Worm (Caenorhabditis elegans) whole organism, L1 larva: Measurements from ENCODE around the gene H01M10.1.

ENCODE experiments used
- F16B12.6 ChIP-seq: fragments of 150-350 bp; optimal IDR thresholded peaks from 2 replicates; lab custom pipeline; 2014; ENCODE audit warnings: missing biosample characterization, missing genetic modification characterization
- ama-1 ChIP-seq: fragments of 150-350 bp; optimal IDR thresholded peaks from 2 replicates; lab custom pipeline; 2014
- ceh-63 ChIP-seq: fragments of 200-800 bp; sonication (Bioruptor generic); optimal IDR thresholded peaks from 2 replicates; lab custom pipeline; 2018; ENCODE audit warnings: mild to moderate bottlenecking, missing genetic modification characterization, missing compliant biosample characterization
- ceh-8 ChIP-seq: fragments of 200-800 bp; sonication (Bioruptor generic); optimal IDR thresholded peaks from 2 replicates; lab custom pipeline; 2018; ENCODE audit warnings: mild to moderate bottlenecking, missing genetic modification characterization, moderate library complexity, missing compliant biosample characterization
- ceh-82 ChIP-seq, 3 experiments: fragments of 150-350 bp in 1 of 3; sonication (generic microtip) in 2 of 3; optimal IDR thresholded peaks; 2 replicates each; lab custom pipeline; 2014 to 2017; ENCODE audit warnings: missing biosample characterization in 3 of 3, missing genetic modification characterization in 3 of 3
- ceh-90 ChIP-seq: sonication (generic microtip); optimal IDR thresholded peaks from 2 replicates; lab custom pipeline; 2016; ENCODE audit warnings: missing genetic modification characterization, missing compliant biosample characterization
- dsc-1 ChIP-seq: sonication (generic microtip); optimal IDR thresholded peaks from 2 replicates; lab custom pipeline; 2016; ENCODE audit warnings: mild to moderate bottlenecking, missing genetic modification characterization, missing compliant biosample characterization
- efl-1 ChIP-seq, 4 experiments: fragments of 150-350 bp; optimal IDR thresholded peaks in 3 of 4; peaks in 1 of 4; 1 replicate in 1 of 4; 2 replicates in 3 of 4; lab custom pipeline; 2014; ENCODE audit warnings: missing biosample characterization in 2 of 4, missing genetic modification characterization in 2 of 4, missing genetic modification reagents in 2 of 4
- efl-3 ChIP-seq: fragments of 200-800 bp; sonication (Bioruptor generic); optimal IDR thresholded peaks from 2 replicates; lab custom pipeline; 2018; ENCODE audit warnings: mild to moderate bottlenecking, missing genetic modification characterization, missing compliant biosample characterization
- egl-13 ChIP-seq: sonication (generic microtip); optimal IDR thresholded peaks from 2 replicates; lab custom pipeline; 2016; ENCODE audit warnings: missing genotype, missing genetic modification reagents, missing genetic modification characterization, missing compliant biosample characterization
- egl-27 ChIP-seq, 2 experiments: fragments of 150-350 bp in 1 of 2; sonication (generic microtip); optimal IDR thresholded peaks; 3 replicates each; lab custom pipeline; 2017 to 2018; ENCODE audit warnings: missing biosample characterization in 2 of 2, missing genetic modification characterization in 2 of 2, missing genetic modification reagents in 2 of 2
- elt-2 ChIP-seq: sonication (generic microtip); optimal IDR thresholded peaks from 2 replicates; lab custom pipeline; 2016; ENCODE audit warnings: missing genetic modification characterization, mild to moderate bottlenecking, inconsistent platforms, missing compliant biosample characterization, missing genetic modification reagents
- ets-5 ChIP-seq: fragments of 200-800 bp; sonication (Bioruptor generic); IDR thresholded peaks from 2 replicates; pipeline ENCODE4 v1.3.6; 2022; ENCODE audit warnings: missing genetic modification characterization, missing compliant biosample characterization
- fkh-10 ChIP-seq: sonication (generic microtip); optimal IDR thresholded peaks from 2 replicates; lab custom pipeline; 2017; ENCODE audit warnings: missing biosample characterization, missing genetic modification reagents, missing genetic modification characterization
- fkh-8 ChIP-seq: sonication (generic microtip); optimal IDR thresholded peaks from 2 replicates; lab custom pipeline; 2016; ENCODE audit warnings: mild to moderate bottlenecking, missing genetic modification characterization, missing compliant biosample characterization
- grh-1 ChIP-seq: fragments of 200-800 bp; sonication (Bioruptor generic); IDR thresholded peaks from 2 replicates; pipeline ENCODE4 v1.3.6; 2022; ENCODE audit warnings: missing genetic modification reagents, missing genetic modification characterization, missing compliant biosample characterization
- hpl-2 ChIP-seq: fragments of 150-350 bp; optimal IDR thresholded peaks from 2 replicates; lab custom pipeline; 2014; ENCODE audit warnings: missing biosample characterization, missing genetic modification reagents, missing genetic modification characterization
- irx-1 ChIP-seq: sonication (generic microtip); optimal IDR thresholded peaks from 2 replicates; lab custom pipeline; 2016; ENCODE audit warnings: missing genetic modification characterization, missing compliant biosample characterization
- isw-1 ChIP-seq: fragments of 200-800 bp; sonication (Bioruptor generic); IDR thresholded peaks from 2 replicates; pipeline ENCODE4 v1.3.6; 2022; ENCODE audit warnings: missing genetic modification characterization, missing compliant biosample characterization
- lin-13 ChIP-seq: fragments of 150-350 bp; optimal IDR thresholded peaks from 2 replicates; lab custom pipeline; 2014; ENCODE audit warnings: missing biosample characterization, missing genetic modification reagents, missing genetic modification characterization
- lin-39 ChIP-seq: fragments of 150-350 bp; optimal IDR thresholded peaks from 2 replicates; lab custom pipeline; 2014; ENCODE audit warnings: missing biosample characterization, missing genetic modification reagents, missing genetic modification characterization
- lir-3 ChIP-seq: sonication (generic microtip); optimal IDR thresholded peaks from 2 replicates; lab custom pipeline; 2016; ENCODE audit warnings: mild to moderate bottlenecking, missing genetic modification characterization, moderate library complexity, missing compliant biosample characterization; ENCODE audit not compliant: poor library complexity
- lsy-2 ChIP-seq, 2 experiments: fragments of 150-350 bp; optimal IDR thresholded peaks; 2 replicates each; lab custom pipeline; 2014; ENCODE audit warnings: missing biosample characterization in 2 of 2, missing genetic modification characterization in 2 of 2
- mab-9 ChIP-seq: fragments of 200-800 bp; sonication (Bioruptor generic); IDR thresholded peaks from 2 replicates; pipeline ENCODE4 v1.3.6; 2022; ENCODE audit warnings: missing genetic modification reagents, missing genetic modification characterization, missing compliant biosample characterization
- mdl-1 ChIP-seq, 2 experiments: fragments of 150-350 bp; optimal IDR thresholded peaks; 2 replicates each; lab custom pipeline; 2014 to 2017; ENCODE audit warnings: missing biosample characterization in 2 of 2, missing genetic modification characterization in 2 of 2, inconsistent platforms in 1 of 2
- mef-2 ChIP-seq: fragments of 150-350 bp; optimal IDR thresholded peaks from 2 replicates; lab custom pipeline; 2014; ENCODE audit warnings: missing biosample characterization, missing genetic modification characterization
- mep-1 ChIP-seq: fragments of 150-350 bp; optimal IDR thresholded peaks from 2 replicates; lab custom pipeline; 2014; ENCODE audit warnings: missing biosample characterization, missing genetic modification characterization
- nhr-11 ChIP-seq: fragments of 150-350 bp; optimal IDR thresholded peaks from 2 replicates; lab custom pipeline; 2014; ENCODE audit warnings: missing biosample characterization, missing genetic modification characterization
- nhr-19 ChIP-seq: fragments of 200-800 bp; sonication (Bioruptor generic); conservative IDR thresholded peaks from 2 replicates; pipeline ENCODE4 v1.3.6; 2022; ENCODE audit warnings: missing genetic modification characterization, missing compliant biosample characterization
- nhr-28 ChIP-seq: fragments of 150-350 bp; optimal IDR thresholded peaks from 2 replicates; lab custom pipeline; 2014; ENCODE audit warnings: missing biosample characterization, missing genetic modification characterization
- nhr-47 ChIP-seq: sonication (generic microtip); optimal IDR thresholded peaks from 2 replicates; lab custom pipeline; 2016; ENCODE audit warnings: mild to moderate bottlenecking, missing genetic modification characterization, moderate library complexity, missing compliant biosample characterization
- nhr-71 ChIP-seq: sonication (generic microtip); optimal IDR thresholded peaks from 2 replicates; lab custom pipeline; 2016; ENCODE audit warnings: mild to moderate bottlenecking, missing genetic modification characterization, moderate library complexity, missing compliant biosample characterization
- nhr-76 ChIP-seq: sonication (generic microtip); optimal IDR thresholded peaks from 2 replicates; lab custom pipeline; 2017; ENCODE audit warnings: missing biosample characterization, missing genetic modification characterization
- nhr-77 ChIP-seq: fragments of 150-350 bp; optimal IDR thresholded peaks from 2 replicates; lab custom pipeline; 2014; ENCODE audit warnings: missing biosample characterization, missing genetic modification characterization
- nhr-90 ChIP-seq: sonication (generic microtip); optimal IDR thresholded peaks from 2 replicates; lab custom pipeline; 2016; ENCODE audit warnings: mild to moderate bottlenecking, missing genetic modification characterization, missing compliant biosample characterization; ENCODE audit not compliant: poor library complexity
- pax-3 ChIP-seq: fragments of 200-800 bp; sonication (Bioruptor generic); optimal IDR thresholded peaks from 2 replicates; lab custom pipeline; 2018; ENCODE audit warnings: mild to moderate bottlenecking, missing genetic modification characterization, moderate library complexity, missing compliant biosample characterization
- rnt-1 ChIP-seq: sonication (generic microtip); optimal IDR thresholded peaks from 2 replicates; lab custom pipeline; 2016; ENCODE audit warnings: mild to moderate bottlenecking, missing genetic modification characterization, moderate library complexity, missing compliant biosample characterization
- skn-1 ChIP-seq: fragments of 150-350 bp; optimal IDR thresholded peaks from 2 replicates; lab custom pipeline; 2014; ENCODE audit warnings: missing biosample characterization, missing genetic modification characterization
- snpc-4 ChIP-seq: fragments of 150-350 bp; optimal IDR thresholded peaks from 2 replicates; lab custom pipeline; 2014; ENCODE audit warnings: missing biosample characterization, missing genetic modification characterization
- sox-4 ChIP-seq: sonication (generic microtip); optimal IDR thresholded peaks from 2 replicates; lab custom pipeline; 2016; ENCODE audit warnings: missing genetic modification characterization, missing compliant biosample characterization
- swsn-7 ChIP-seq: sonication (generic microtip); optimal IDR thresholded peaks from 2 replicates; lab custom pipeline; 2016; ENCODE audit warnings: missing genetic modification characterization, missing compliant biosample characterization
- tbx-2 ChIP-seq: sonication (generic microtip); optimal IDR thresholded peaks from 2 replicates; lab custom pipeline; 2016; ENCODE audit warnings: missing genetic modification characterization, missing compliant biosample characterization
- tlp-1 ChIP-seq: fragments of 150-350 bp; optimal IDR thresholded peaks from 2 replicates; lab custom pipeline; 2014; ENCODE audit warnings: missing biosample characterization, missing genetic modification characterization
- unc-130 ChIP-seq: fragments of 150-350 bp; optimal IDR thresholded peaks from 2 replicates; lab custom pipeline; 2017; ENCODE audit warnings: missing biosample characterization, missing genetic modification characterization, inconsistent platforms
- unc-30 ChIP-seq: sonication (generic microtip); optimal IDR thresholded peaks from 2 replicates; lab custom pipeline; 2017; ENCODE audit warnings: missing biosample characterization, missing genetic modification characterization
- xbp-1 ChIP-seq: sonication (generic microtip); optimal IDR thresholded peaks from 2 replicates; lab custom pipeline; 2016; ENCODE audit warnings: missing genetic modification characterization, missing compliant biosample characterization

The H01M10.1 gene

DNA sequence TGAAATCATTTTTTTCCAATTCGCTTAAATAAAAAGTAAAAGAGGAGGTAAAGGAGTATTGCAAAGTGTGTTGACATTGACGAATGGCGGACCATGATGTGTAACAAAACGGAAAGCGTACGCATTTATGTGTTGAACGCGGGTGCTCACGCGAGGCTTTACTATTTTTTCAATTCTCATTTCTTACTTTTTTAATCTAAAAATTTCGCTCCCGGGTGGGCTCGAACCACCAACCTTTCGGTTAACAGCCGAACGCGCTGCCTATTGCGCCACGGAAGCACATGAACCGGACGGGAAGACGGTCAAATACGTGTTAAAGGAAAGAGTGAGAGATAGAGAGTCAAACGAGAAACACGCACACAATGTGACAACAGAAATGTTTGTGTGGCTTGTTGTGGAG, 31.1 kb downstream of the H01M10.1 start (continued):
- peak; percentile 48 for TF ChIP-seq snpc-4
- no peak for TF ChIP-seq lin-39 (tag; lab: Kevin White, UChicago)
- TF ChIP-seq swsn-7 (tag; lab: Kevin White, UChicago) = peak; percentile 75
- TF ChIP-seq fkh-10 (GFP tag; lab: Kevin White, UChicago) = peak; percentile 15
- peak; percentile 86 for TF ChIP-seq mep-1 (tag; lab: Kevin White, UChicago)
- no peak for TF ChIP-seq nhr-76 (tag; lab: Kevin White, UChicago)
- no peak for TF ChIP-seq tlp-1
- no peak for TF ChIP-seq lin-13 (GFP tag; lab: Kevin White, UChicago)
- no peak for TF ChIP-seq ceh-90
- TF ChIP-seq mef-2 (tag; lab: Kevin White, UChicago) = peak; percentile 29
- peak; percentile 80 for TF ChIP-seq nhr-71 (tag; lab: Kevin White, UChicago)
- peak; percentile 45 to 70 for TF ChIP-seq lsy-2 (tag; optimal IDR thresholded peaks at IDR 0.05; lab: Kevin White, UChicago)
- TF ChIP-seq pax-3 (tag; lab: Kevin White, UChicago) = peak; percentile 30
- peak; percentile 29 for TF ChIP-seq xbp-1 (tag; lab: Kevin White, UChicago)
- peak; percentile 80 for TF ChIP-seq nhr-47 (tag; lab: Kevin White, UChicago)
- TF ChIP-seq hpl-2 (GFP tag; lab: Kevin White, UChicago) = no peak
- TF ChIP-seq efl-1 (optimal IDR thresholded peaks at IDR 0.05; lab: Kevin White, UChicago) = peak in 1 of 2 experiments; percentile 17
- TF ChIP-seq efl-1 (GFP tag; optimal IDR thresholded peaks at IDR 0.05 in 1 of 2; lab: Kevin White, UChicago) = peak in 1 of 2 experiments; percentile 93
- TF ChIP-seq lir-3 = peak; percentile 48
- peak; percentile 17 for TF ChIP-seq egl-13
- no peak for TF ChIP-seq efl-3 (GFP tag; lab: Kevin White, UChicago)
- TF ChIP-seq tbx-2 (tag; lab: Kevin White, UChicago) = peak; percentile 57
- peak; percentile 76 for TF ChIP-seq nhr-19
- no peak for TF ChIP-seq egl-27 (tag; optimal IDR thresholded peaks at IDR 0.05; lab: Kevin White, UChicago)
- TF ChIP-seq ceh-63 (GFP tag; lab: Kevin White, UChicago) = no peak
- no peak for TF ChIP-seq ets-5
- peak; percentile 36 for TF ChIP-seq unc-130 (tag; lab: Kevin White, UChicago)
- TF ChIP-seq dsc-1 (tag; lab: Kevin White, UChicago) = peak; percentile 74
- TF ChIP-seq nhr-11 (tag; lab: Kevin White, UChicago) = no peak
- TF ChIP-seq irx-1 (tag; lab: Kevin White, UChicago) = peak; percentile 65
- TF ChIP-seq ceh-8 (GFP tag; lab: Kevin White, UChicago) = peak; percentile 41
- no peak for TF ChIP-seq isw-1 (GFP tag; lab: Robert Waterston, UW)
- peak; percentile 75 for TF ChIP-seq rnt-1
- peak in 1 of 2 experiments; percentile 53 for TF ChIP-seq mdl-1 (tag; optimal IDR thresholded peaks at IDR 0.05; lab: Kevin White, UChicago)
- no peak for TF ChIP-seq nhr-28 (tag; lab: Kevin White, UChicago)

DNA sequence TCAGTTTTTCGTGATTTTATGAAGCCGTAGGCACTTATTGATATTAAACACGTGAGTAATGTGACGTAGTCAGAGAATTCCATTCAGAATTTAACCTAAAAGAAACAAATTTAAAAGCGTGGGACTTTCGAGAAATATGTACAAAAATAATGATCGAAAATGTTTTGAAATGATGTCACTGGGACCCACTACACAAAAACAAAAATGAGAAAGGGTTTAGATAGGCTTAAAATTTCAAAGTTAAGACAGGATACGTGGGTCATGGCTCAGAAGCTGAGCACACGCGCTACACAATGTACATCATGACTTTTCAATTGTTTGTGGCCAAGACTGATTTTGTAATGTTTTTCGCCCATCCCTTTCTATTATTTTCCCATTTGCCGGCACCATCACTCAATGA, 31.5 kb downstream of the H01M10.1 start, which contains the start of gene smvt-1:
TSS of gene smvt-1 (minus strand) at position 101 of the 400 bp plus-strand sequence.
- TF ChIP-seq F16B12.6 (tag; lab: Kevin White, UChicago) (no peak), dsc-1 (tag; lab: Kevin White, UChicago) (peak; percentile 22)

ce11 chrX:2544645-2545044, 35.7 kb downstream of the H01M10.1 start:
- no peak for TF ChIP-seq ceh-82 (tag; optimal IDR thresholded peaks at IDR 0.05; lab: Kevin White, UChicago)
- peak; percentile 20 for TF ChIP-seq elt-2 (tag; lab: Kevin White, UChicago)

ce11 chrX:2543353-2543752, 37.0 kb downstream of the H01M10.1 start:
- TF ChIP-seq egl-13 (peak; percentile 18), nhr-77 (tag; lab: Kevin White, UChicago) (no peak), lin-39 (tag; lab: Kevin White, UChicago) (no peak), grh-1 (GFP tag; lab: Robert Waterston, UW) (no peak), ceh-82 (tag; optimal IDR thresholded peaks at IDR 0.05; lab: Kevin White, UChicago) (no peak), rnt-1 (no peak), unc-30 (no peak), nhr-90 (no peak), nhr-11 (tag; lab: Kevin White, UChicago) (no peak), sox-4 (tag; lab: Kevin White, UChicago) (no peak), xbp-1 (tag; lab: Kevin White, UChicago) (no peak), dsc-1 (tag; lab: Kevin White, UChicago) (peak; percentile 6), fkh-8 (tag; lab: Kevin White, UChicago) (no peak), irx-1 (tag; lab: Kevin White, UChicago) (no peak), ama-1 (lab: Kevin White, UChicago) (no peak), efl-1 (optimal IDR thresholded peaks at IDR 0.05; lab: Kevin White, UChicago) (no peak), efl-1 (GFP tag; optimal IDR thresholded peaks at IDR 0.05 in 1 of 2; lab: Kevin White, UChicago) (no peak), pax-3 (tag; lab: Kevin White, UChicago) (no peak), elt-2 (tag; lab: Kevin White, UChicago) (peak; percentile 6), mab-9 (GFP tag; lab: Robert Waterston, UW) (no peak), F16B12.6 (tag; lab: Kevin White, UChicago) (no peak), skn-1 (no peak), mdl-1 (tag; optimal IDR thresholded peaks at IDR 0.05; lab: Kevin White, UChicago) (no peak), snpc-4 (no peak)
